Worm (Caenorhabditis elegans) whole organism, early embryonic: ENCODE measurements around the gene srh-239.

Experiments used
- F13C5.2 ChIP-seq: sonication (generic microtip); optimal IDR thresholded peaks from 2 replicates; lab custom pipeline; 2017; ENCODE audit warnings: mild to moderate bottlenecking, missing genetic modification characterization, inconsistent platforms, missing compliant biosample characterization
- aly-1 ChIP-seq: sonication (generic microtip); optimal IDR thresholded peaks from 2 replicates; lab custom pipeline; 2016; ENCODE audit warnings: missing genetic modification characterization, missing compliant biosample characterization
- ama-1 ChIP-seq: fragments of 150-350 bp; optimal IDR thresholded peaks from 2 replicates; lab custom pipeline; 2014
- ceh-13 ChIP-seq: fragments of 200-800 bp; sonication (Bioruptor generic); optimal IDR thresholded peaks from 2 replicates; lab custom pipeline; 2018; ENCODE audit warnings: mild to moderate bottlenecking, missing genetic modification characterization, missing compliant biosample characterization
- flt-1 ChIP-seq: fragments of 200-800 bp; sonication (Bioruptor generic); IDR thresholded peaks from 2 replicates; pipeline ENCODE4 v1.3.6; 2022; ENCODE audit warnings: missing genetic modification characterization, missing compliant biosample characterization
- pes-1 ChIP-seq: fragments of 200-800 bp; sonication (Bioruptor generic); IDR thresholded peaks from 2 replicates; pipeline ENCODE4 v1.3.6; 2022; ENCODE audit warnings: missing genetic modification reagents, missing genetic modification characterization, missing compliant biosample characterization
- scrt-1 ChIP-seq: fragments of 200-800 bp; sonication (Bioruptor generic); IDR thresholded peaks from 2 replicates; pipeline ENCODE4 v1.3.6; 2022; ENCODE audit warnings: missing genetic modification characterization, missing compliant biosample characterization
- tbx-37 ChIP-seq: fragments of 200-800 bp; sonication (Bioruptor generic); conservative IDR thresholded peaks from 2 replicates; pipeline ENCODE4 v1.3.6; 2022; ENCODE audit warnings: missing genetic modification reagents, missing genetic modification characterization, missing compliant biosample characterization
- tra-4 ChIP-seq: sonication (generic microtip); optimal IDR thresholded peaks from 2 replicates; lab custom pipeline; 2017; ENCODE audit warnings: missing genetic modification characterization, missing compliant biosample characterization

DNA sequence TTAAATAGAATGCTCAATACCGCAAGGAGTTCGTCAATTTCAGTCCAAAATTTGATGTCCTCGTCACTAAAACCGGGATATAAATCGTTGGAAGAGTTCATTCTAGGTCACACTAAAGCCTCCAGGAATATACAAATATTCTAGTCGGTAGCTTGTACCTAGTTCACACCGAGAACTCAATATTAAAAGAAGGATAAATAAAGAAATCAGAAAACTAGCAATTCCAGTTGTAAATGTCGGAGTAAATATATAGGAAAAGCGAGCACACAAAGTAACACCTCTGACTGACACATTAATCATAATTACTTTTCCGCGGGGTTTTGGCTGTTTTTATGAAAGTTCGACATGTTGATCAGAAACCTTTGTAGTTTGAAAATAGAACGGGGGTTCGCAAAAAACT, 5.9 kb downstream of the srh-239 start, which contains the start of gene srw-33:
- TF ChIP-seq F13C5.2 (tag; lab: Kevin White, UChicago), result no peak
- no peak for TF ChIP-seq tbx-37 (GFP tag; lab: Robert Waterston, UW)
- TF ChIP-seq ama-1 (lab: Kevin White, UChicago), result no peak
- TF ChIP-seq flt-1 (GFP tag; lab: Robert Waterston, UW), result no peak
- TF ChIP-seq tra-4 (tag; lab: Kevin White, UChicago), result no peak
- no peak for TF ChIP-seq ceh-13 (GFP tag; lab: Kevin White, UChicago)
- TF ChIP-seq scrt-1, result no peak
- TF ChIP-seq aly-1 (tag; lab: Kevin White, UChicago), result no peak
- no peak for TF ChIP-seq pes-1
